Worm (Caenorhabditis elegans): ENCODE data around the gene C35B1.2.

DNA sequence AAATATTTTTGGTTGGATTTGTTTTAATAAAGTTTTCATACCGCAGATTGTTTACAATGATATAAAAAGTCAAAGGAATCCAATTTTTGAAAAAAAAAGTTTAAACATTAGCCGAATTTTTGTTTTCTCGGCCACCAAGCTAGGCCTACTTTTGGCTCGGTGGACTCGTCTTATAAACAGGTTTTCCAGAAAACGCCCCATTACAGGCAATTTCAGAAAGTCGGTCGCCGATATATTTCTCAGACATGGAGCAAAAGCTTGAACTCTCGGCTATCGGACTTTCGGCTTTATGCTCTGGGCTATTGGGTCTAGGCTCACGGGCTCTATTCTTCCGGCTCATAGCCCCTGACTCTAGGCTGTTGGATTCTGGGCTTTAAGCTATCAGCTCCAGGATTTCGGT lies 2.9 kb upstream of the C35B1.2 start:
- no peak for TF ChIP-seq dao-5 (tag; optimal IDR thresholded peaks at IDR 0.05)
- TF ChIP-seq him-1 (tag; optimal IDR thresholded peaks at IDR 0.05) = no peak

All from whole organism, L4/young adult.